Fruit fly (Drosophila melanogaster): Measurements from ENCODE around the gene yip2.

Gene yip2

DNA sequence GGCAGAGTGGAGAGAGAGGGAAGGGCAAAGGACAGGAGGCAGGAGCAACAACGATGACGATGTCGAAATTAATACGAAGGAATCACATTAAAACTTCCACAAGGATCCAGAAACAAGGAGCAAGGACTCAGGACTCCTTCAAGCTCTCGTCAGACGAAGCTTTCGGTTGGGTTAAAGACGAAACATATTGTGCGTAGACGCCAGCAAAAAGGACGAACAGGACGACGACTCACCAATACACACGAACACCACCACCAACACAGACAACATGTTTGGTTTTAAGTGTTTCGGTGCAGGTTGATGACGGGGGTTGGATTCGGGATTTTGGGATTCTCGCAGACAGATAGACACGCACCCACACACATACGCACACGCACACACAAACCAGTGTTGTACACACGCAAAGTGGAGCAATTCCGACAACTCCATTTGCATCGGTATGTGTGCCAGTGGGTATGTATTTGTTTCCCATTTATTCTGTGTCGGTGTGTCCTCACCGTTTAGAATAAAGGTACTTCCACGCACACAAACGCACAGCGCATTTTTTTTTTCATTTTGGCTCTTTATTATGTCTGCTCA, 32.6 kb upstream of the yip2 start:
- peak; percentile 31 for TF ChIP-seq Ets65A (GFP tag)
- no peak for TF ChIP-seq B-H2 (GFP tag; optimal IDR thresholded peaks at IDR 0.05)
- no peak for TF ChIP-seq Elba2 (GFP tag; optimal IDR thresholded peaks at IDR 0.05)
- TF ChIP-seq CG17568 (GFP tag; optimal IDR thresholded peaks at IDR 0.05): no peak
- 0 out of 2 replicates have a peak, but pooled peaks have one; percentile 8 for TF ChIP-seq dati (GFP tag; IDR thresholded peaks at IDR 0.05)
- peak; percentile 74 for TF ChIP-seq nerfin-1 (tag; optimal IDR thresholded peaks at IDR 0.05)
- TF ChIP-seq jumu (GFP tag; optimal IDR thresholded peaks at IDR 0.05): no peak
- TF ChIP-seq Deaf1 (tag; optimal IDR thresholded peaks at IDR 0.05): peak; percentile 68
- no peak for TF ChIP-seq chif (GFP tag; optimal IDR thresholded peaks at IDR 0.05)
- no peak for TF ChIP-seq Doc3 (GFP tag; IDR thresholded peaks at IDR 0.05; ENCODE audit: partially characterized antibody)
- 0 out of 3 replicates have a peak, but pooled peaks have one; percentile 11 for TF ChIP-seq knrl (GFP tag; IDR thresholded peaks at IDR 0.05; ENCODE audit: partially characterized antibody)
- peak; percentile 5 for TF ChIP-seq sqz (GFP tag; optimal IDR thresholded peaks at IDR 0.05)
- no peak for TF ChIP-seq CG11085 (GFP tag; IDR thresholded peaks at IDR 0.05)
- TF ChIP-seq schlank (tag; optimal IDR thresholded peaks at IDR 0.05): no peak
- no peak for TF ChIP-seq Optix (GFP tag; IDR thresholded peaks at IDR 0.05)
- no peak for TF ChIP-seq CG11560 (tag; IDR thresholded peaks at IDR 0.05)
- peak; percentile 18 for TF ChIP-seq scrt (GFP tag; optimal IDR thresholded peaks at IDR 0.05)
- TF ChIP-seq CG9817 (tag; optimal IDR thresholded peaks at IDR 0.05): no peak
- peak; percentile 58 for TF ChIP-seq mirr (GFP tag; optimal IDR thresholded peaks at IDR 0.05)
- TF ChIP-seq Trl (optimal IDR thresholded peaks at IDR 0.05): peak in 1 of 2 experiments; percentile 7
- TF ChIP-seq Trl (GFP tag; optimal IDR thresholded peaks at IDR 0.05): no peak
- TF ChIP-seq abd-A (tag; optimal IDR thresholded peaks at IDR 0.05): peak; percentile 86
- TF ChIP-seq CG10543 (GFP tag; optimal IDR thresholded peaks at IDR 0.05): peak; percentile 26
- no peak for TF ChIP-seq CG12744 (GFP tag; optimal IDR thresholded peaks at IDR 0.05)
- no peak for TF ChIP-seq Vsx1 (GFP tag; optimal IDR thresholded peaks at IDR 0.05)
- TF ChIP-seq cg (GFP tag; optimal IDR thresholded peaks at IDR 0.05): peak; percentile 60

DNA sequence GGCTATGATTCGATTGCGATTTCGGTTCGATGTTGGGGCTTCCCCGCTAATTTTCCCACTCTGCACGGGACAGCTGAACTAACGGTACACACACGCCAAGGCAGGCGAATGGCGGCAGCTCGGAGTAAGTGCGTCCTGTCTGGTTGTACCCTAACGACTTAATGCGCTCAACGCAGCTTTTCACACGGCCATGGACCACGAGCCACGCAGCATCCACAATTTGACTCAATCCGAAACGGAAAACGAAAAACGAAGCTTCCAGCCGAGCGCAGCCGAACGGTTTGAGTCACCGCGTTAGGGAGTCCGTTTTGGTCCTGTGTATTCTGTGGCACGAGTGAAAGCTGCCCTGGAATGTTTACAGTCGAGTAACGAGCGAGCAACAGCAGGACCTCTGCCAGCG, 29.0 kb upstream of the yip2 start, which contains the start of gene nAChRalpha6:
Gene nAChRalpha6 (minus strand): TSS at position 165 of the 400 bp plus-strand sequence.
- TF ChIP-seq CG5953 (GFP tag; IDR thresholded peaks at IDR 0.05) (no peak), Ets65A (GFP tag) (peak; percentile 10), slbo (GFP tag; IDR thresholded peaks at IDR 0.05) (no peak), CG13287 (GFP tag; IDR thresholded peaks at IDR 0.05; ENCODE audit: partially characterized antibody) (no peak), abd-A (tag; optimal IDR thresholded peaks at IDR 0.05) (peak; percentile 34), CG6813 (GFP tag; optimal IDR thresholded peaks at IDR 0.05) (no peak), CG11504 (tag; optimal IDR thresholded peaks at IDR 0.05) (no peak), pan (optimal IDR thresholded peaks at IDR 0.05) (no peak), pan (GFP tag; optimal IDR thresholded peaks at IDR 0.05 in 1 of 2, IDR thresholded peaks at IDR 0.05 in 1 of 2) (peak in 1 of 2 experiments; percentile 5), CG10366 (GFP tag; IDR thresholded peaks at IDR 0.05) (no peak), ab (GFP tag; optimal IDR thresholded peaks at IDR 0.05) (no peak), row (GFP tag; IDR thresholded peaks at IDR 0.05) (no peak), BtbVII (GFP tag; optimal IDR thresholded peaks at IDR 0.05) (no peak), chinmo (GFP tag; IDR thresholded peaks at IDR 0.05; ENCODE audit: partially characterized antibody) (0 out of 4 replicates have a peak, but pooled peaks have one; percentile 54), Adf1 (GFP tag; IDR thresholded peaks at IDR 0.05) (peak; percentile 71; the same call in 1 of the 2 replicates), gem (tag; optimal IDR thresholded peaks at IDR 0.05) (no peak), crol (GFP tag; IDR thresholded peaks at IDR 0.05) (no peak), Ssrp (tag; optimal IDR thresholded peaks at IDR 0.05) (no peak), z (GFP tag; IDR thresholded peaks at IDR 0.05) (peak; percentile 92), unpg (GFP tag; optimal IDR thresholded peaks at IDR 0.05) (no peak), Gsc (GFP tag; IDR thresholded peaks at IDR 0.05) (no peak), Bgb (GFP tag; IDR thresholded peaks at IDR 0.05; ENCODE audit: partially characterized antibody) (peak; percentile 57; the same call in 1 of the 2 replicates), HmgZ (tag; optimal IDR thresholded peaks at IDR 0.05) (no peak), NFAT (GFP tag; IDR thresholded peaks at IDR 0.05) (no peak), tin (GFP tag; optimal IDR thresholded peaks at IDR 0.05) (no peak), exex (tag; optimal IDR thresholded peaks at IDR 0.05) (no peak), Trl (optimal IDR thresholded peaks at IDR 0.05) (no peak), Trl (GFP tag; optimal IDR thresholded peaks at IDR 0.05) (no peak)

All from whole organism, embryonic.